Worm (Caenorhabditis elegans): ENCODE results near the gene irld-28.

DNA sequence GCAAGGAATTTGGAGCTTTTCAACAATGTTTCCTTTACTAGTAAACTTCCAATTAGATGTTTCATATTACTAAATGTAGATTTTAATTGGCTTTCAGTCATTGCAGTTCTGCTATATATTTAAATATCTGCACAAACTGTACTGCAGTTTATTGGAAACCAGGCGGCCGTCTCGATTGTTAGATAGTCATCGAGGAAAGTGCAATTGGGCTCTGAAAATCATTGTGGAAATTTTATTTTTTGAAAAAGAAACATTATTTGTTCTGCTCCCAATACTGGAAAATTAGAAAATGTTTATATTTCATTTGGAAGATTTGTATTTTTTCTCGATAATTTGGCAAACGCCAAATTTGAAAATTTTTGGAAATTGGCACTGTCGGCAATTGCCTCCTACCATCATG is 2.5 kb upstream of the irld-28 start, which contains the start of gene irld-29:
- TF ChIP-seq ceh-82 (tag; optimal IDR thresholded peaks at IDR 0.05) (no peak), elt-2 (tag; optimal IDR thresholded peaks at IDR 0.05) (no peak), lsy-2 (tag; optimal IDR thresholded peaks at IDR 0.05) (no peak), egl-27 (tag; optimal IDR thresholded peaks at IDR 0.05) (no peak), aly-2 (tag; optimal IDR thresholded peaks at IDR 0.05) (no peak), rnt-1 (tag; optimal IDR thresholded peaks at IDR 0.05) (no peak), alr-1 (tag; optimal IDR thresholded peaks at IDR 0.05; ENCODE audit: borderline replicate concordance) (no peak), irx-1 (tag; optimal IDR thresholded peaks at IDR 0.05) (no peak), snpc-4 (tag; optimal IDR thresholded peaks at IDR 0.05) (no peak), nhr-77 (tag; optimal IDR thresholded peaks at IDR 0.05) (no peak), unc-130 (tag; optimal IDR thresholded peaks at IDR 0.05) (no peak), pqm-1 (tag; optimal IDR thresholded peaks at IDR 0.05) (no peak), hlh-4 (tag; optimal IDR thresholded peaks at IDR 0.05) (no peak)

Measured in whole organism, L1 larva.